Fruit fly (Drosophila melanogaster) whole organism, embryonic: ENCODE measurements around the gene Tbc1d22.

Experiments used
- BEAF-32 ChIP-seq: fragments of 200-800 bp; sonication (Bioruptor generic); optimal IDR thresholded peaks from 3 replicates; lab custom pipeline; 2017; ENCODE audit warnings: missing biosample characterization, missing genetic modification characterization, mild to moderate bottlenecking, moderate library complexity, missing genetic modification reagents
- Bgb ChIP-seq: fragments of 200-800 bp; sonication (Bioruptor generic); IDR thresholded peaks from 2 replicates; pipeline ENCODE4 v1.3.6; 2022; ENCODE audit warnings: missing biosample characterization, missing genetic modification characterization; ENCODE audit not compliant: partially characterized antibody
- CG10979 ChIP-seq: fragments of 200-800 bp; sonication (Bioruptor generic); optimal IDR thresholded peaks from 2 replicates; lab custom pipeline; 2018; ENCODE audit warnings: missing biosample characterization, mild to moderate bottlenecking, missing genetic modification characterization, moderate library complexity
- CG11504 ChIP-seq: fragments of 200-800 bp; sonication (Bioruptor generic); optimal IDR thresholded peaks from 3 replicates; lab custom pipeline; 2019; ENCODE audit warnings: missing biosample characterization, mild to moderate bottlenecking, missing genetic modification characterization, moderate library complexity
- CG12659 ChIP-seq: fragments of 200-800 bp; sonication (Bioruptor generic); optimal IDR thresholded peaks from 3 replicates; lab custom pipeline; 2017; ENCODE audit warnings: mild to moderate bottlenecking, missing biosample characterization, missing genetic modification reagents, missing genetic modification characterization
- CG14014 ChIP-seq: fragments of 200-800 bp; sonication (Bioruptor generic); IDR thresholded peaks from 2 replicates; pipeline ENCODE4 v1.3.6; 2022; ENCODE audit warnings: missing biosample characterization, missing genetic modification characterization
- CG15696 ChIP-seq: fragments of 200-800 bp; sonication (Bioruptor generic); optimal IDR thresholded peaks from 2 replicates; lab custom pipeline; 2019; ENCODE audit warnings: missing biosample characterization, mild to moderate bottlenecking, missing genetic modification characterization, moderate library complexity
- CG1603 ChIP-seq: fragments of 200-800 bp; sonication (Bioruptor generic); optimal IDR thresholded peaks from 2 replicates; lab custom pipeline; 2019; ENCODE audit warnings: missing biosample characterization, mild to moderate bottlenecking, missing genetic modification characterization, moderate library complexity
- CG18764 ChIP-seq: fragments of 200-800 bp; sonication (Bioruptor generic); optimal IDR thresholded peaks from 3 replicates; lab custom pipeline; 2016; ENCODE audit warnings: missing biosample characterization, missing genetic modification characterization
- CG2116 ChIP-seq: fragments of 200-800 bp; sonication (Bioruptor generic); optimal IDR thresholded peaks from 3 replicates; lab custom pipeline; 2018; ENCODE audit warnings: missing biosample characterization, mild to moderate bottlenecking, missing genetic modification characterization
- CG2712 ChIP-seq: fragments of 200-800 bp; optimal IDR thresholded peaks from 3 replicates; lab custom pipeline; 2019; ENCODE audit warnings: missing biosample characterization, mild to moderate bottlenecking, missing genetic modification characterization, moderate library complexity
- CG2875 ChIP-seq: fragments of 200-800 bp; sonication (Bioruptor generic); optimal IDR thresholded peaks from 2 replicates; lab custom pipeline; 2017; ENCODE audit warnings: missing biosample characterization, mild to moderate bottlenecking, missing genetic modification characterization, missing genetic modification reagents
- CG30020 ChIP-seq: fragments of 200-800 bp; optimal IDR thresholded peaks from 2 replicates; lab custom pipeline; 2019; ENCODE audit warnings: missing biosample characterization, mild to moderate bottlenecking, missing genetic modification characterization, moderate library complexity
- CG42726 ChIP-seq: fragments of 200-800 bp; sonication (Bioruptor generic); IDR thresholded peaks from 2 replicates; pipeline ENCODE4 v1.3.6; 2022; ENCODE audit warnings: missing biosample characterization, missing genetic modification characterization; ENCODE audit not compliant: partially characterized antibody
- CG4617 ChIP-seq: fragments of 200-800 bp; sonication (Bioruptor generic); optimal IDR thresholded peaks from 3 replicates; lab custom pipeline; 2016; ENCODE audit warnings: missing biosample characterization, missing genetic modification characterization, borderline replicate concordance
- CG6791 ChIP-seq: fragments of 200-800 bp; sonication (Bioruptor generic); IDR thresholded peaks from 3 replicates; pipeline ENCODE4 v1.3.6; 2022; ENCODE audit warnings: missing biosample characterization, missing genetic modification characterization; ENCODE audit not compliant: partially characterized antibody
- CG8281 ChIP-seq: fragments of 200-800 bp; sonication (Bioruptor generic); optimal IDR thresholded peaks from 2 replicates; lab custom pipeline; 2018; ENCODE audit warnings: missing biosample characterization, mild to moderate bottlenecking, missing genetic modification characterization, moderate library complexity
- CG9797 ChIP-seq: fragments of 200-800 bp; sonication (Bioruptor generic); optimal IDR thresholded peaks from 3 replicates; lab custom pipeline; 2018; ENCODE audit warnings: missing biosample characterization, mild to moderate bottlenecking, missing genetic modification characterization
- CkIIα-i1 ChIP-seq: fragments of 200-800 bp; sonication (Bioruptor generic); IDR thresholded peaks from 2 replicates; pipeline ENCODE4 v1.3.6; 2022; ENCODE audit warnings: missing biosample characterization, missing genetic modification characterization
- CoRest ChIP-seq: fragments of 200-800 bp; sonication (Bioruptor generic); optimal IDR thresholded peaks from 3 replicates; lab custom pipeline; 2018; ENCODE audit warnings: missing biosample characterization, mild to moderate bottlenecking, missing genetic modification characterization, moderate library complexity
- E2f2 ChIP-seq: fragments of 200-800 bp; sonication (Bioruptor generic); IDR thresholded peaks from 2 replicates; pipeline ENCODE4 v1.3.6; 2022; ENCODE audit warnings: missing biosample characterization, missing genetic modification characterization
- HLH4C ChIP-seq: fragments of 200-800 bp; sonication (Bioruptor generic); IDR thresholded peaks from 3 replicates; pipeline ENCODE4 v1.3.6; 2022; ENCODE audit warnings: missing biosample characterization, missing genetic modification characterization; ENCODE audit not compliant: partially characterized antibody
- HLHmδ ChIP-seq: fragments of 200-800 bp; sonication (Bioruptor generic); optimal IDR thresholded peaks from 2 replicates; lab custom pipeline; 2018; ENCODE audit warnings: missing biosample characterization, mild to moderate bottlenecking, missing genetic modification characterization, moderate library complexity
- MBD-R2 ChIP-seq: fragments of 200-800 bp; sonication (Bioruptor generic); IDR thresholded peaks from 2 replicates; pipeline ENCODE4 v1.3.6; 2022; ENCODE audit warnings: missing biosample characterization, missing genetic modification characterization
- NC2β ChIP-seq: fragments of 200-800 bp; sonication (Bioruptor generic); optimal IDR thresholded peaks from 2 replicates; lab custom pipeline; 2016; ENCODE audit warnings: missing biosample characterization, missing genetic modification characterization
- Nf-YC ChIP-seq: fragments of 200-800 bp; optimal IDR thresholded peaks from 3 replicates; lab custom pipeline; 2019; ENCODE audit warnings: missing biosample characterization, mild to moderate bottlenecking, missing genetic modification characterization, moderate library complexity
- Rfx ChIP-seq: fragments of 200-800 bp; sonication (Bioruptor generic); IDR thresholded peaks from 2 replicates; pipeline ENCODE4 v1.3.6; 2022; ENCODE audit warnings: missing biosample characterization, missing genetic modification characterization
- Sry-δ ChIP-seq: fragments of 200-800 bp; sonication (Bioruptor generic); optimal IDR thresholded peaks from 2 replicates; lab custom pipeline; 2016; ENCODE audit warnings: missing biosample characterization, missing genetic modification characterization
- Xrp1 ChIP-seq: fragments of 200-800 bp; sonication (Bioruptor generic); IDR thresholded peaks from 2 replicates; pipeline ENCODE4 v1.3.6; 2022; ENCODE audit warnings: missing biosample characterization, missing genetic modification characterization
- YL-1 ChIP-seq: fragments of 200-800 bp; sonication (Bioruptor generic); optimal IDR thresholded peaks from 3 replicates; lab custom pipeline; 2017; ENCODE audit warnings: missing biosample characterization, mild to moderate bottlenecking, missing genetic modification characterization
- bbx ChIP-seq: fragments of 200-800 bp; sonication (Bioruptor generic); IDR thresholded peaks from 2 replicates; pipeline ENCODE4 v1.3.6; 2022; ENCODE audit warnings: missing biosample characterization, missing genetic modification characterization; ENCODE audit not compliant: partially characterized antibody
- bigmax ChIP-seq: fragments of 200-800 bp; sonication (Bioruptor generic); optimal IDR thresholded peaks from 2 replicates; lab custom pipeline; 2018; ENCODE audit warnings: missing biosample characterization, mild to moderate bottlenecking, missing genetic modification characterization
- ci ChIP-seq: fragments of 200-800 bp; sonication (Bioruptor generic); IDR thresholded peaks from 3 replicates; pipeline ENCODE4 v1.3.6; 2022; ENCODE audit warnings: missing biosample characterization, missing genetic modification characterization
- knrl ChIP-seq: fragments of 200-800 bp; sonication (Bioruptor generic); IDR thresholded peaks from 3 replicates; pipeline ENCODE4 v1.3.6; 2022; ENCODE audit warnings: missing biosample characterization, missing genetic modification characterization; ENCODE audit not compliant: partially characterized antibody
- lbe ChIP-seq: fragments of 200-800 bp; sonication (Bioruptor generic); optimal IDR thresholded peaks from 2 replicates; lab custom pipeline; 2016; ENCODE audit warnings: missing biosample characterization, mild to moderate bottlenecking, missing genetic modification characterization
- nom ChIP-seq: fragments of 200-800 bp; sonication (Bioruptor generic); optimal IDR thresholded peaks from 2 replicates; lab custom pipeline; 2017; ENCODE audit warnings: missing biosample characterization, missing genetic modification characterization, mild to moderate bottlenecking, moderate library complexity, missing genetic modification reagents
- pzg ChIP-seq: fragments of 200-800 bp; sonication (Bioruptor generic); optimal IDR thresholded peaks from 3 replicates; lab custom pipeline; 2018; ENCODE audit warnings: missing biosample characterization, mild to moderate bottlenecking, missing genetic modification characterization, moderate library complexity
- sd ChIP-seq: fragments of 200-800 bp; sonication (Bioruptor generic); optimal IDR thresholded peaks from 3 replicates; lab custom pipeline; 2018; ENCODE audit warnings: missing biosample characterization, mild to moderate bottlenecking, missing genetic modification characterization, moderate library complexity
- sens ChIP-seq: fragments of 200-800 bp; sonication (Bioruptor generic); peaks from one replicate; lab custom pipeline; 2016; ENCODE audit warnings: missing biosample characterization, missing genetic modification characterization
- stwl ChIP-seq: fragments of 200-800 bp; sonication (Bioruptor generic); optimal IDR thresholded peaks from 3 replicates; lab custom pipeline; 2018; ENCODE audit warnings: missing biosample characterization, mild to moderate bottlenecking, missing genetic modification characterization, moderate library complexity
- sug ChIP-seq: fragments of 200-800 bp; optimal IDR thresholded peaks from 2 replicates; lab custom pipeline; 2019; ENCODE audit warnings: missing biosample characterization, mild to moderate bottlenecking, missing genetic modification characterization, moderate library complexity
- unc-4 ChIP-seq: fragments of 200-800 bp; sonication (Bioruptor generic); IDR thresholded peaks from 2 replicates; pipeline ENCODE4 v1.3.6; 2022; ENCODE audit warnings: missing biosample characterization, missing genetic modification characterization; ENCODE audit not compliant: partially characterized antibody
- vnd ChIP-seq: fragments of 200-800 bp; sonication (Bioruptor generic); IDR thresholded peaks from 3 replicates; pipeline ENCODE4 v1.3.6; 2022; ENCODE audit warnings: missing biosample characterization, missing genetic modification characterization; ENCODE audit not compliant: partially characterized antibody

Gene Tbc1d22

dm6 chr3R:21130050-21130449, 28.1 kb downstream of the Tbc1d22 start, which contains the start of gene Ice2 (continued):
- TF ChIP-seq CG8281 (tag; lab: Kevin White, UChicago) (no peak), unc-4 (GFP tag; lab: Robert Waterston, UW) (peak; percentile 53; the same call in 1 of the 2 replicates), CG11504 (tag; lab: Kevin White, UChicago) (no peak), CG9797 (GFP tag; lab: Kevin White, UChicago) (peak; percentile 63), CG2116 (peak; percentile 67), Sry-δ (peak; percentile 49), Bgb (GFP tag; lab: Robert Waterston, UW) (peak; percentile 47; the same call in 1 of the 2 replicates), Nf-YC (peak; percentile 2), CoRest (tag; lab: Kevin White, UChicago) (peak; percentile 16), CkIIα-i1 (no peak), HLHmδ (no peak), E2f2 (GFP tag; lab: Robert Waterston, UW) (peak; percentile 96), CG6791 (GFP tag; lab: Robert Waterston, UW) (peak; percentile 57; the same call in 2 of the 3 replicates), BEAF-32 (GFP tag; lab: Kevin White, UChicago) (peak; percentile 53), lbe (peak; percentile 37), nom (GFP tag; lab: Kevin White, UChicago) (no peak), sd (no peak), CG2875 (no peak), vnd (0 out of 3 replicates have a peak, but pooled peaks have one; percentile 7), CG1603 (peak; percentile 49), NC2β (GFP tag; lab: Kevin White, UChicago) (no peak), pzg (GFP tag; lab: Kevin White, UChicago) (peak; percentile 61), CG42726 (no peak), stwl (tag; lab: Kevin White, UChicago) (peak; percentile 42), CG30020 (peak; percentile 38), CG10979 (tag; lab: Kevin White, UChicago) (peak; percentile 5), bbx (GFP tag; lab: Robert Waterston, UW) (peak; percentile 38; the same call in 1 of the 2 replicates), bigmax (GFP tag; lab: Kevin White, UChicago) (no peak), CG2712 (tag; lab: Kevin White, UChicago) (peak; percentile 44), knrl (peak; percentile 52; the same call in 2 of the 3 replicates), CG12659 (GFP tag; lab: Kevin White, UChicago) (peak; percentile 29), Xrp1 (peak; percentile 25; the same call in 1 of the 2 replicates), sug (peak; percentile 21), sens (GFP tag; lab: Kevin White, UChicago) (peak; percentile 74), ci (GFP tag; lab: Robert Waterston, UW) (0 out of 3 replicates have a peak, but pooled peaks have one; percentile 14), YL-1 (GFP tag; lab: Kevin White, UChicago) (peak; percentile 14), MBD-R2 (GFP tag; lab: Robert Waterston, UW) (peak; percentile 57), CG4617 (GFP tag; lab: Kevin White, UChicago) (peak; percentile 56), CG18764 (peak; percentile 99), CG14014 (peak; percentile 33; the same call in 1 of the 2 replicates), Rfx (GFP tag; lab: Robert Waterston, UW) (no peak), HLH4C (GFP tag; lab: Robert Waterston, UW) (peak; percentile 35; the same call in 1 of the 3 replicates), CG15696 (tag; lab: Kevin White, UChicago) (peak; percentile 7)
